Fruit fly (Drosophila melanogaster) whole organism, embryonic: ENCODE measurements around the gene RabX6.

ENCODE experiments used
- Asciz ChIP-seq: fragments of 200-800 bp; sonication (Bioruptor generic); optimal IDR thresholded peaks from 2 replicates; lab custom pipeline; 2017; ENCODE audit warnings: missing biosample characterization, mild to moderate bottlenecking, missing genetic modification characterization, missing genetic modification reagents
- CG10366 ChIP-seq: fragments of 200-800 bp; sonication (Bioruptor generic); IDR thresholded peaks from 2 replicates; pipeline ENCODE4 v1.3.6; 2022; ENCODE audit warnings: missing biosample characterization, missing genetic modification characterization
- CG10462 ChIP-seq: fragments of 200-800 bp; sonication (Bioruptor generic); optimal IDR thresholded peaks from 2 replicates; lab custom pipeline; 2016; ENCODE audit warnings: missing biosample characterization, missing genetic modification characterization
- CG11504 ChIP-seq: fragments of 200-800 bp; sonication (Bioruptor generic); optimal IDR thresholded peaks from 3 replicates; lab custom pipeline; 2019; ENCODE audit warnings: missing biosample characterization, mild to moderate bottlenecking, missing genetic modification characterization, moderate library complexity
- CG12769 ChIP-seq: fragments of 200-800 bp; sonication (Bioruptor generic); optimal IDR thresholded peaks from 2 replicates; lab custom pipeline; 2019; ENCODE audit warnings: missing biosample characterization, mild to moderate bottlenecking, missing genetic modification characterization, moderate library complexity
- CG14441 ChIP-seq: fragments of 200-800 bp; sonication (Bioruptor generic); IDR thresholded peaks from 2 replicates; pipeline ENCODE4 v1.3.6; 2022; ENCODE audit warnings: missing biosample characterization, missing genetic modification characterization
- CG14667 ChIP-seq: fragments of 200-800 bp; sonication (Bioruptor generic); IDR thresholded peaks from 2 replicates; pipeline ENCODE4 v1.3.6; 2022; ENCODE audit warnings: missing biosample characterization, missing genetic modification characterization
- CG16779 ChIP-seq: fragments of 200-800 bp; sonication (Bioruptor generic); IDR thresholded peaks from 2 replicates; pipeline ENCODE4 v1.3.6; 2022; ENCODE audit warnings: missing biosample characterization, missing genetic modification characterization
- CG17612 ChIP-seq: fragments of 200-800 bp; sonication (Bioruptor generic); IDR thresholded peaks from 2 replicates; pipeline ENCODE4 v1.3.6; 2022; ENCODE audit warnings: missing biosample characterization, missing genetic modification characterization
- CG2120 ChIP-seq: fragments of 200-800 bp; sonication (Bioruptor generic); optimal IDR thresholded peaks from 3 replicates; lab custom pipeline; 2016; ENCODE audit warnings: missing biosample characterization, missing genetic modification characterization
- CG2199 ChIP-seq: fragments of 200-800 bp; sonication (Bioruptor generic); IDR thresholded peaks from 3 replicates; pipeline ENCODE4 v1.3.6; 2022; ENCODE audit warnings: missing biosample characterization, missing genetic modification characterization
- CG31224 ChIP-seq: fragments of 200-800 bp; sonication (Bioruptor generic); IDR thresholded peaks from 2 replicates; pipeline ENCODE4 v1.3.6; 2022; ENCODE audit warnings: missing biosample characterization, missing genetic modification characterization
- CG3726 ChIP-seq: fragments of 200-800 bp; sonication (Bioruptor generic); IDR thresholded peaks from 3 replicates; pipeline ENCODE4, ENCODE4 v1.3.6; 2022; ENCODE audit warnings: missing biosample characterization, missing genetic modification characterization
- CG4617 ChIP-seq: fragments of 200-800 bp; sonication (Bioruptor generic); optimal IDR thresholded peaks from 3 replicates; lab custom pipeline; 2016; ENCODE audit warnings: missing biosample characterization, missing genetic modification characterization, borderline replicate concordance
- CG6765 ChIP-seq: fragments of 200-800 bp; sonication (Bioruptor generic); optimal IDR thresholded peaks from 3 replicates; lab custom pipeline; 2017; ENCODE audit warnings: missing biosample characterization, mild to moderate bottlenecking, missing genetic modification characterization
- CG6854 ChIP-seq: fragments of 200-800 bp; sonication (Bioruptor generic); optimal IDR thresholded peaks from 3 replicates; lab custom pipeline; 2017; ENCODE audit warnings: missing biosample characterization, mild to moderate bottlenecking, missing genetic modification characterization
- CG7786 ChIP-seq: fragments of 200-800 bp; sonication (Bioruptor generic); optimal IDR thresholded peaks from 2 replicates; lab custom pipeline; 2016; ENCODE audit warnings: missing biosample characterization, missing genetic modification characterization
- CG9215 ChIP-seq: fragments of 200-800 bp; sonication (Bioruptor generic); IDR thresholded peaks from 2 replicates; pipeline ENCODE4 v1.3.6; 2022; ENCODE audit warnings: missing biosample characterization, missing genetic modification characterization
- Chrac-16 ChIP-seq: fragments of 200-800 bp; sonication (Bioruptor generic); optimal IDR thresholded peaks from 3 replicates; lab custom pipeline; 2016; ENCODE audit warnings: missing biosample characterization, missing genetic modification characterization
- Doc2 ChIP-seq: fragments of 200-800 bp; sonication (Bioruptor generic); IDR thresholded peaks from 2 replicates; pipeline ENCODE4 v1.3.6; 2022; ENCODE audit warnings: missing biosample characterization, missing genetic modification characterization
- Ets65A ChIP-seq: fragments of 200-800 bp; sonication (Bioruptor generic); peaks from one replicate; lab custom pipeline; 2016; ENCODE audit warnings: missing biosample characterization, missing genetic modification characterization
- H15 ChIP-seq: fragments of 200-800 bp; sonication (Bioruptor generic); IDR thresholded peaks from 3 replicates; pipeline ENCODE4 v1.3.6; 2022; ENCODE audit warnings: missing biosample characterization, missing genetic modification characterization
- Hey ChIP-seq: fragments of 200-800 bp; sonication (Bioruptor generic); optimal IDR thresholded peaks from 3 replicates; lab custom pipeline; 2018; ENCODE audit warnings: missing biosample characterization, mild to moderate bottlenecking, missing genetic modification characterization
- MTF-1 ChIP-seq: fragments of 200-800 bp; sonication (Bioruptor generic); optimal IDR thresholded peaks from 2 replicates; lab custom pipeline; 2018; ENCODE audit warnings: missing biosample characterization, mild to moderate bottlenecking, missing genetic modification characterization, borderline replicate concordance
- Meics ChIP-seq: fragments of 200-800 bp; sonication (Bioruptor generic); optimal IDR thresholded peaks from 2 replicates; lab custom pipeline; 2017; ENCODE audit warnings: missing biosample characterization, mild to moderate bottlenecking, missing genetic modification characterization
- Sox100B ChIP-seq: fragments of 200-800 bp; sonication (Bioruptor generic); optimal IDR thresholded peaks from 3 replicates; lab custom pipeline; 2018; ENCODE audit warnings: missing biosample characterization, mild to moderate bottlenecking, missing genetic modification characterization
- Xrp1 ChIP-seq: fragments of 200-800 bp; sonication (Bioruptor generic); IDR thresholded peaks from 2 replicates; pipeline ENCODE4 v1.3.6; 2022; ENCODE audit warnings: missing biosample characterization, missing genetic modification characterization
- YL-1 ChIP-seq: fragments of 200-800 bp; sonication (Bioruptor generic); optimal IDR thresholded peaks from 3 replicates; lab custom pipeline; 2017; ENCODE audit warnings: missing biosample characterization, mild to moderate bottlenecking, missing genetic modification characterization
- ap ChIP-seq: fragments of 200-800 bp; sonication (Bioruptor generic); IDR thresholded peaks from 2 replicates; pipeline ENCODE4 v1.3.6; 2022; ENCODE audit warnings: missing biosample characterization, missing genetic modification characterization
- bbx ChIP-seq: fragments of 200-800 bp; sonication (Bioruptor generic); IDR thresholded peaks from 2 replicates; pipeline ENCODE4 v1.3.6; 2022; ENCODE audit warnings: missing biosample characterization, missing genetic modification characterization; ENCODE audit not compliant: partially characterized antibody
- chif ChIP-seq, 2 experiments: fragments of 200-800 bp; sonication (Bioruptor generic); optimal IDR thresholded peaks; 3 replicates each; lab custom pipeline; 2016; ENCODE audit warnings: missing biosample characterization in 2 of 2, missing genetic modification characterization in 2 of 2
- chn ChIP-seq: fragments of 200-800 bp; sonication (Bioruptor generic); optimal IDR thresholded peaks from 2 replicates; lab custom pipeline; 2016; ENCODE audit warnings: missing biosample characterization, missing genetic modification characterization
- corto ChIP-seq: fragments of 200-800 bp; sonication (Bioruptor generic); optimal IDR thresholded peaks from 2 replicates; lab custom pipeline; 2016; ENCODE audit warnings: missing biosample characterization, mild to moderate bottlenecking, missing genetic modification characterization, moderate library complexity
- fd102C ChIP-seq: fragments of 200-800 bp; sonication (Bioruptor generic); optimal IDR thresholded peaks from 2 replicates; lab custom pipeline; 2018; ENCODE audit warnings: missing biosample characterization, mild to moderate bottlenecking, missing genetic modification characterization, moderate library complexity
- fd64A ChIP-seq: fragments of 200-800 bp; sonication (Bioruptor generic); optimal IDR thresholded peaks from 3 replicates; lab custom pipeline; 2018; ENCODE audit warnings: missing biosample characterization, mild to moderate bottlenecking, missing genetic modification characterization
- gfzf ChIP-seq: fragments of 200-800 bp; sonication (Bioruptor generic); optimal IDR thresholded peaks from 2 replicates; lab custom pipeline; 2016; ENCODE audit warnings: missing biosample characterization, mild to moderate bottlenecking, missing genetic modification characterization, moderate library complexity
- grau ChIP-seq: fragments of 200-800 bp; optimal IDR thresholded peaks from 3 replicates; lab custom pipeline; 2019; ENCODE audit warnings: missing biosample characterization, mild to moderate bottlenecking, missing genetic modification characterization, moderate library complexity
- ham ChIP-seq: fragments of 200-800 bp; sonication (Bioruptor generic); IDR thresholded peaks from 2 replicates; pipeline ENCODE4 v1.3.6; 2022; ENCODE audit warnings: missing biosample characterization, missing genetic modification characterization
- her ChIP-seq: fragments of 200-800 bp; sonication (Bioruptor generic); optimal IDR thresholded peaks from 2 replicates; lab custom pipeline; 2016; ENCODE audit warnings: missing biosample characterization, missing genetic modification characterization
- ind ChIP-seq: fragments of 200-800 bp; sonication (Bioruptor generic); optimal IDR thresholded peaks from 3 replicates; lab custom pipeline; 2016; ENCODE audit warnings: missing biosample characterization, missing genetic modification characterization
- lbe ChIP-seq: fragments of 200-800 bp; sonication (Bioruptor generic); optimal IDR thresholded peaks from 2 replicates; lab custom pipeline; 2016; ENCODE audit warnings: missing biosample characterization, mild to moderate bottlenecking, missing genetic modification characterization
- mld ChIP-seq: fragments of 200-800 bp; sonication (Bioruptor generic); IDR thresholded peaks from 3 replicates; pipeline ENCODE4 v1.3.6; 2022; ENCODE audit warnings: missing biosample characterization, missing genetic modification characterization; ENCODE audit not compliant: partially characterized antibody
- nau ChIP-seq: fragments of 200-800 bp; sonication (Bioruptor generic); optimal IDR thresholded peaks from 3 replicates; lab custom pipeline; 2017; ENCODE audit warnings: missing biosample characterization, mild to moderate bottlenecking, missing genetic modification characterization, missing genetic modification reagents
- nom ChIP-seq: fragments of 200-800 bp; sonication (Bioruptor generic); optimal IDR thresholded peaks from 2 replicates; lab custom pipeline; 2017; ENCODE audit warnings: missing biosample characterization, missing genetic modification characterization, mild to moderate bottlenecking, moderate library complexity, missing genetic modification reagents
- peb ChIP-seq: fragments of 200-800 bp; sonication (Bioruptor generic); IDR thresholded peaks from 2 replicates; pipeline ENCODE4 v1.3.6; 2022; ENCODE audit warnings: missing biosample characterization, missing genetic modification characterization
- prd ChIP-seq, 3 experiments: fragments of >200 bp in 2 of 3; fragments of 200-800 bp in 1 of 3; sonication (Bioruptor generic) in 1 of 3; optimal IDR thresholded peaks in 2 of 3; IDR thresholded peaks in 1 of 3; 2 replicates in 2 of 3; 3 replicates in 1 of 3; pipeline versions ENCODE4 v1.3.6 to Lab custom; 2017 to 2022; ENCODE audit warnings: missing biosample characterization in 1 of 3, missing genetic modification characterization in 1 of 3
- pzg ChIP-seq: fragments of 200-800 bp; sonication (Bioruptor generic); optimal IDR thresholded peaks from 3 replicates; lab custom pipeline; 2018; ENCODE audit warnings: missing biosample characterization, mild to moderate bottlenecking, missing genetic modification characterization, moderate library complexity
- row ChIP-seq: fragments of 200-800 bp; sonication (Bioruptor generic); IDR thresholded peaks from 3 replicates; pipeline ENCODE4 v1.3.6; 2022; ENCODE audit warnings: missing biosample characterization, missing genetic modification characterization
- scrt ChIP-seq: fragments of 200-800 bp; sonication (Bioruptor generic); optimal IDR thresholded peaks from 2 replicates; lab custom pipeline; 2018; ENCODE audit warnings: missing biosample characterization, mild to moderate bottlenecking, missing genetic modification characterization, moderate library complexity
- trh ChIP-seq: fragments of 200-800 bp; sonication (Bioruptor generic); optimal IDR thresholded peaks from 2 replicates; lab custom pipeline; 2016; ENCODE audit warnings: missing biosample characterization, missing genetic modification characterization
- wor ChIP-seq: fragments of 200-800 bp; sonication (Bioruptor generic); IDR thresholded peaks from 2 replicates; pipeline ENCODE4 v1.3.6; 2022; ENCODE audit warnings: missing biosample characterization, missing genetic modification characterization

RabX6 gene

DNA sequence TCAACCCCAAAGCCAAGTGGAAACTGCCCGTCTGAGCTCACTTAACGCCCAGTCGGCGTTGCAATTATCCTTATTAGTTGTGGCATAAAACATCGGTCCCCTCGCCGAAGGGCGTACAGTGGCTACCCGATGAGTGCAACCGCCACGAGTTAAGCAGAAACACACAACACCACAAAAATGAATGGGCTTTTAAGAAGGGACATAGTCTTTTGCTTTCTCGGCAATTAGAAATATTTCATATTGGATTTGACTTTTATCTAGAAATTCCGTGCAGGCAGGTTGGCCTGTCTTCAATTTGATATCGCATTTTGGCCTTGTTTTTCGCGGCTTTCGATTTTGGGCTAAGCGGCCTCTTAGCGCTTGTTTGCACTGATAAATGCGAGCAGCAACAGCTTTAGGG is 26.4 kb upstream of the RabX6 start:
- TF ChIP-seq trh (GFP tag; lab: Kevin White, UChicago) (no peak), Sox100B (no peak), nau (GFP tag; lab: Kevin White, UChicago) (no peak), chn (GFP tag; lab: Kevin White, UChicago) (no peak), MTF-1 (GFP tag; lab: Kevin White, UChicago) (no peak), CG11504 (tag; lab: Kevin White, UChicago) (no peak), peb (GFP tag; lab: Robert Waterston, UW) (no peak), chif (GFP tag; optimal IDR thresholded peaks at IDR 0.05; lab: Kevin White, UChicago) (no peak), CG14441 (GFP tag; lab: Robert Waterston, UW) (no peak), CG10462 (GFP tag; lab: Kevin White, UChicago) (no peak), CG6854 (GFP tag; lab: Kevin White, UChicago) (no peak), pzg (GFP tag; lab: Kevin White, UChicago) (no peak), fd64A (GFP tag; lab: Kevin White, UChicago) (no peak), mld (GFP tag; lab: Robert Waterston, UW) (no peak), CG16779 (GFP tag; lab: Robert Waterston, UW) (no peak), Doc2 (GFP tag; lab: Robert Waterston, UW) (no peak), CG12769 (tag; lab: Kevin White, UChicago) (no peak), Asciz (no peak), CG6765 (GFP tag; lab: Kevin White, UChicago) (no peak), grau (tag; lab: Kevin White, UChicago) (peak; percentile 30), row (peak; percentile 22; the same call in 1 of the 3 replicates), YL-1 (GFP tag; lab: Kevin White, UChicago) (no peak), CG2120 (GFP tag; lab: Kevin White, UChicago) (no peak), ham (GFP tag; lab: Robert Waterston, UW) (no peak), Ets65A (GFP tag; lab: Kevin White, UChicago) (peak; percentile 50), CG31224 (GFP tag; lab: Robert Waterston, UW) (no peak), CG3726 (GFP tag; lab: Robert Waterston, UW) (0 out of 3 replicates have a peak, but pooled peaks have one; percentile 28), CG9215 (GFP tag; lab: Robert Waterston, UW) (no peak), CG7786 (GFP tag; lab: Kevin White, UChicago) (no peak), her (GFP tag; lab: Kevin White, UChicago) (no peak), wor (GFP tag; lab: Robert Waterston, UW) (no peak), corto (GFP tag; lab: Kevin White, UChicago) (peak; percentile 47), Meics (GFP tag; lab: Kevin White, UChicago) (no peak), ind (GFP tag; lab: Kevin White, UChicago) (no peak), CG14667 (GFP tag; lab: Robert Waterston, UW) (peak; percentile 22; the same call in 1 of the 2 replicates), Xrp1 (peak; percentile 29; the same call in 1 of the 2 replicates), Hey (no peak), lbe (GFP tag; lab: Kevin White, UChicago) (peak; percentile 81), ap (GFP tag; lab: Robert Waterston, UW) (no peak), H15 (0 out of 3 replicates have a peak, but pooled peaks have one; percentile 24), CG4617 (GFP tag; lab: Kevin White, UChicago) (no peak), nom (GFP tag; lab: Kevin White, UChicago) (peak; percentile 1), CG10366 (GFP tag; lab: Robert Waterston, UW) (no peak), bbx (no peak), fd102C (GFP tag; lab: Kevin White, UChicago) (no peak), CG17612 (GFP tag; lab: Robert Waterston, UW) (no peak), CG2199 (GFP tag; lab: Robert Waterston, UW) (no peak), Chrac-16 (GFP tag; lab: Kevin White, UChicago) (no peak), scrt (GFP tag; lab: Kevin White, UChicago) (no peak), prd (optimal IDR thresholded peaks at IDR 0.05; lab: Kevin White, UChicago) (no peak), prd (GFP tag; IDR thresholded peaks at IDR 0.05; lab: Robert Waterston, UW) (peak; percentile 51; the same call in 1 of the 3 replicates), gfzf (GFP tag; lab: Kevin White, UChicago) (no peak)
